Fruit fly (Drosophila melanogaster): Measurements from ENCODE around the gene spn-A.

The spn-A gene

dm6 chr3R:30099341-30099871 is 43.6 kb upstream of the spn-A start:
- TF ChIP-seq Bdp1 (GFP tag; optimal IDR thresholded peaks at IDR 0.05) = no peak
- TF ChIP-seq CG10147 (GFP tag; optimal IDR thresholded peaks at IDR 0.05) = no peak
- no peak for TF ChIP-seq CG4424 (GFP tag; optimal IDR thresholded peaks at IDR 0.05)
- no peak for TF ChIP-seq CG4820 (GFP tag; optimal IDR thresholded peaks at IDR 0.05)
- TF ChIP-seq Asciz (GFP tag; optimal IDR thresholded peaks at IDR 0.05) = no peak
- TF ChIP-seq E2f1 (GFP tag; IDR thresholded peaks at IDR 0.05) = no peak
- TF ChIP-seq CG16815 (GFP tag; optimal IDR thresholded peaks at IDR 0.05) = no peak
- no peak for TF ChIP-seq CG10366 (GFP tag; IDR thresholded peaks at IDR 0.05)
- TF ChIP-seq lbe (GFP tag; optimal IDR thresholded peaks at IDR 0.05) = peak; percentile 14
- TF ChIP-seq ash1 (GFP tag; optimal IDR thresholded peaks at IDR 0.05) = no peak
- TF ChIP-seq CoRest (tag; optimal IDR thresholded peaks at IDR 0.05) = no peak
- TF ChIP-seq sqz (GFP tag; optimal IDR thresholded peaks at IDR 0.05) = peak; percentile 63
- no peak for TF ChIP-seq danr (GFP tag; IDR thresholded peaks at IDR 0.05)
- TF ChIP-seq grn (GFP tag; optimal IDR thresholded peaks at IDR 0.05) = no peak
- no peak for TF ChIP-seq tll (GFP tag; optimal IDR thresholded peaks at IDR 0.05)
- TF ChIP-seq Lhr (GFP tag; optimal IDR thresholded peaks at IDR 0.05) = no peak
- no peak for TF ChIP-seq Optix (GFP tag; IDR thresholded peaks at IDR 0.05)
- TF ChIP-seq CG11085 (GFP tag; IDR thresholded peaks at IDR 0.05) = no peak
- TF ChIP-seq Ada2b (GFP tag; IDR thresholded peaks at IDR 0.05) = no peak
- peak; percentile 28; the same call in 2 of the 3 replicates for TF ChIP-seq so (GFP tag; IDR thresholded peaks at IDR 0.05)
- no peak for TF ChIP-seq PHDP (tag; optimal IDR thresholded peaks at IDR 0.05)
- no peak for TF ChIP-seq mirr (GFP tag; optimal IDR thresholded peaks at IDR 0.05)
- no peak for TF ChIP-seq CG6854 (GFP tag; optimal IDR thresholded peaks at IDR 0.05)
- no peak for TF ChIP-seq MBD-R2 (GFP tag; IDR thresholded peaks at IDR 0.05)
- no peak for TF ChIP-seq CG2199 (GFP tag; IDR thresholded peaks at IDR 0.05)
- 0 out of 3 replicates have a peak, but pooled peaks have one; percentile 6 for TF ChIP-seq Dbx (GFP tag; IDR thresholded peaks at IDR 0.05)
- no peak for TF ChIP-seq CG4404 (GFP tag; IDR thresholded peaks at IDR 0.05)
- peak; percentile 72; the same call in 1 of the 2 replicates for TF ChIP-seq Bgb (GFP tag; IDR thresholded peaks at IDR 0.05; ENCODE audit: partially characterized antibody)
- TF ChIP-seq CG12769 (tag; optimal IDR thresholded peaks at IDR 0.05) = no peak
- no peak for TF ChIP-seq cato (GFP tag; optimal IDR thresholded peaks at IDR 0.05; ENCODE audit: borderline replicate concordance)
- no peak for TF ChIP-seq B-H2 (GFP tag; optimal IDR thresholded peaks at IDR 0.05)
- TF ChIP-seq chm (GFP tag; IDR thresholded peaks at IDR 0.05) = peak; percentile 76; the same call in 1 of the 2 replicates
- TF ChIP-seq CG12104 (GFP tag; optimal IDR thresholded peaks at IDR 0.05) = no peak
- TF ChIP-seq CG8359 (GFP tag; optimal IDR thresholded peaks at IDR 0.05; ENCODE audit: borderline replicate concordance) = no peak
- no peak for TF ChIP-seq CG3281 (GFP tag; optimal IDR thresholded peaks at IDR 0.05)
- TF ChIP-seq Sry-δ (GFP tag; optimal IDR thresholded peaks at IDR 0.05) = no peak
- TF ChIP-seq yki (optimal IDR thresholded peaks at IDR 0.05) = no peak
- peak; percentile 21; the same call in 1 of the 2 replicates for TF ChIP-seq sob (GFP tag; IDR thresholded peaks at IDR 0.05)
- no peak for TF ChIP-seq slbo (GFP tag; IDR thresholded peaks at IDR 0.05)
- TF ChIP-seq Side (GFP tag; optimal IDR thresholded peaks at IDR 0.05) = peak; percentile 22
- TF ChIP-seq Deaf1 (tag; optimal IDR thresholded peaks at IDR 0.05) = peak; percentile 46
- TF ChIP-seq Adf1 (GFP tag; IDR thresholded peaks at IDR 0.05) = peak; percentile 80
- no peak for TF ChIP-seq toy (GFP tag; IDR thresholded peaks at IDR 0.05)
- TF ChIP-seq Neu2 (GFP tag; optimal IDR thresholded peaks at IDR 0.05; ENCODE audit: borderline replicate concordance) = no peak
- no peak for TF ChIP-seq CG18262 (tag; optimal IDR thresholded peaks at IDR 0.05)
- TF ChIP-seq pzg (GFP tag; optimal IDR thresholded peaks at IDR 0.05) = no peak
- TF ChIP-seq dysf (GFP tag; IDR thresholded peaks at IDR 0.05) = no peak
- no peak for TF ChIP-seq fd64A (GFP tag; optimal IDR thresholded peaks at IDR 0.05)
- no peak for TF ChIP-seq sc (optimal IDR thresholded peaks at IDR 0.05)
- no peak for TF ChIP-seq sc (GFP tag; optimal IDR thresholded peaks at IDR 0.05)
- no peak for TF ChIP-seq CG7556 (GFP tag; optimal IDR thresholded peaks at IDR 0.05)
- no peak for TF ChIP-seq Mad (GFP tag; optimal IDR thresholded peaks at IDR 0.05)
